Fruit fly (Drosophila melanogaster): ENCODE data around the gene SA2.

dm6 chr3L:1477319-1477718 is 39.6 kb upstream of the SA2 start, which contains the start of gene robl62A:
- TF ChIP-seq ttk (optimal IDR thresholded peaks at IDR 0.05), result no peak
- TF ChIP-seq Sin3A (optimal IDR thresholded peaks at IDR 0.05), result no peak
- TF ChIP-seq h (optimal IDR thresholded peaks at IDR 0.05), result no peak
- no peak for TF ChIP-seq psq (optimal IDR thresholded peaks at IDR 0.05)
- no peak for TF ChIP-seq insv (optimal IDR thresholded peaks at IDR 0.05)
- TF ChIP-seq Myc (optimal IDR thresholded peaks at IDR 0.05), result no peak
